Fruit fly (Drosophila melanogaster) whole organism, embryonic: ENCODE results near the gene unc-119.

ENCODE experiments used
- Ada2b ChIP-seq: fragments of 200-800 bp; sonication (Bioruptor generic); IDR thresholded peaks from 2 replicates; pipeline ENCODE4 v1.3.6; 2022; ENCODE audit warnings: missing biosample characterization, missing genetic modification characterization
- B-H1 ChIP-seq: fragments of 200-800 bp; sonication (Bioruptor generic); IDR thresholded peaks from 3 replicates; pipeline ENCODE4 v1.3.6; 2022; ENCODE audit warnings: missing biosample characterization, missing genetic modification characterization
- BtbVII ChIP-seq: fragments of 200-800 bp; sonication (Bioruptor generic); optimal IDR thresholded peaks from 3 replicates; lab custom pipeline; 2017; ENCODE audit warnings: missing biosample characterization, mild to moderate bottlenecking, missing genetic modification characterization
- CG1024 ChIP-seq: fragments of 200-800 bp; sonication (Bioruptor generic); IDR thresholded peaks from 2 replicates; pipeline ENCODE4 v1.3.6; 2022; ENCODE audit warnings: missing biosample characterization, missing genetic modification characterization
- CG11723 ChIP-seq: fragments of 200-800 bp; sonication (Bioruptor generic); optimal IDR thresholded peaks from 2 replicates; lab custom pipeline; 2017; ENCODE audit warnings: missing biosample characterization, mild to moderate bottlenecking, missing genetic modification characterization
- CG12236 ChIP-seq: fragments of 200-800 bp; sonication (Bioruptor generic); optimal IDR thresholded peaks from 2 replicates; lab custom pipeline; 2016; ENCODE audit warnings: missing biosample characterization, missing genetic modification characterization
- CG13287 ChIP-seq: fragments of 200-800 bp; sonication (Bioruptor generic); IDR thresholded peaks from 2 replicates; pipeline ENCODE4 v1.3.6; 2022; ENCODE audit warnings: missing biosample characterization, missing genetic modification characterization; ENCODE audit not compliant: partially characterized antibody
- CG13296 ChIP-seq: fragments of 200-800 bp; sonication (Bioruptor generic); optimal IDR thresholded peaks from 3 replicates; lab custom pipeline; 2018; ENCODE audit warnings: missing biosample characterization, mild to moderate bottlenecking, missing genetic modification characterization
- CG14050 ChIP-seq: fragments of 200-800 bp; sonication (Bioruptor generic); IDR thresholded peaks from 3 replicates; pipeline ENCODE4 v1.3.6; 2022; ENCODE audit warnings: missing biosample characterization, missing genetic modification characterization
- CG15696 ChIP-seq: fragments of 200-800 bp; sonication (Bioruptor generic); optimal IDR thresholded peaks from 2 replicates; lab custom pipeline; 2019; ENCODE audit warnings: missing biosample characterization, mild to moderate bottlenecking, missing genetic modification characterization, moderate library complexity
- CG1602 ChIP-seq: fragments of 200-800 bp; sonication (Bioruptor generic); optimal IDR thresholded peaks from 3 replicates; lab custom pipeline; 2016; ENCODE audit warnings: missing biosample characterization, missing genetic modification characterization
- CG1603 ChIP-seq: fragments of 200-800 bp; sonication (Bioruptor generic); optimal IDR thresholded peaks from 2 replicates; lab custom pipeline; 2019; ENCODE audit warnings: missing biosample characterization, mild to moderate bottlenecking, missing genetic modification characterization, moderate library complexity
- CG17186 ChIP-seq: fragments of 200-800 bp; sonication (Bioruptor generic); optimal IDR thresholded peaks from 3 replicates; lab custom pipeline; 2017; ENCODE audit warnings: missing biosample characterization, missing genetic modification reagents, missing genetic modification characterization
- CG18599 ChIP-seq: fragments of 200-800 bp; sonication (Bioruptor generic); optimal IDR thresholded peaks from 3 replicates; lab custom pipeline; 2017; ENCODE audit warnings: missing biosample characterization, missing genetic modification characterization, mild to moderate bottlenecking, moderate library complexity, missing genetic modification reagents
- CG2116 ChIP-seq: fragments of 200-800 bp; sonication (Bioruptor generic); optimal IDR thresholded peaks from 3 replicates; lab custom pipeline; 2018; ENCODE audit warnings: missing biosample characterization, mild to moderate bottlenecking, missing genetic modification characterization
- CG2712 ChIP-seq: fragments of 200-800 bp; optimal IDR thresholded peaks from 3 replicates; lab custom pipeline; 2019; ENCODE audit warnings: missing biosample characterization, mild to moderate bottlenecking, missing genetic modification characterization, moderate library complexity
- CG3065 ChIP-seq: fragments of 200-800 bp; sonication (Bioruptor generic); optimal IDR thresholded peaks from 2 replicates; lab custom pipeline; 2016; ENCODE audit warnings: missing biosample characterization, missing genetic modification characterization
- CG33213 ChIP-seq: fragments of 200-800 bp; sonication (Bioruptor generic); optimal IDR thresholded peaks from 3 replicates; lab custom pipeline; 2016; ENCODE audit warnings: missing biosample characterization, missing genetic modification characterization
- CG33557 ChIP-seq: fragments of 200-800 bp; sonication (Bioruptor generic); optimal IDR thresholded peaks from 2 replicates; lab custom pipeline; 2019; ENCODE audit warnings: missing biosample characterization, mild to moderate bottlenecking, missing genetic modification characterization, moderate library complexity
- CG5180 ChIP-seq: fragments of 200-800 bp; sonication (Bioruptor generic); optimal IDR thresholded peaks from 3 replicates; lab custom pipeline; 2017; ENCODE audit warnings: missing biosample characterization, missing genetic modification characterization, mild to moderate bottlenecking, moderate library complexity, missing genetic modification reagents
- CG6689 ChIP-seq: fragments of 200-800 bp; sonication (Bioruptor generic); IDR thresholded peaks from 2 replicates; pipeline ENCODE4 v1.3.6; 2022; ENCODE audit warnings: missing biosample characterization, missing genetic modification characterization
- CG8765 ChIP-seq: fragments of 200-800 bp; sonication (Bioruptor generic); IDR thresholded peaks from 2 replicates; pipeline ENCODE4 v1.3.6; 2022; ENCODE audit warnings: missing biosample characterization, missing genetic modification characterization
- D19A ChIP-seq: fragments of 200-800 bp; optimal IDR thresholded peaks from 3 replicates; lab custom pipeline; 2019; ENCODE audit warnings: missing biosample characterization, mild to moderate bottlenecking, missing genetic modification characterization, moderate library complexity
- E2f1 ChIP-seq: fragments of 200-800 bp; sonication (Bioruptor generic); IDR thresholded peaks from 2 replicates; pipeline ENCODE4 v1.3.6; 2022; ENCODE audit warnings: missing biosample characterization, missing genetic modification characterization
- Fer1 ChIP-seq: fragments of 200-800 bp; sonication (Bioruptor generic); optimal IDR thresholded peaks from 2 replicates; lab custom pipeline; 2017; ENCODE audit warnings: missing biosample characterization, mild to moderate bottlenecking, missing genetic modification characterization
- Fer3 ChIP-seq: fragments of 200-800 bp; sonication (Bioruptor generic); optimal IDR thresholded peaks from 2 replicates; lab custom pipeline; 2018; ENCODE audit warnings: missing biosample characterization, mild to moderate bottlenecking, missing genetic modification characterization, moderate library complexity
- Hmx ChIP-seq: fragments of 200-800 bp; sonication (Bioruptor generic); optimal IDR thresholded peaks from 2 replicates; lab custom pipeline; 2016; ENCODE audit warnings: missing biosample characterization, missing genetic modification characterization
- Hr51 ChIP-seq, 2 experiments: fragments of 200-800 bp; sonication (Bioruptor generic); optimal IDR thresholded peaks; 2 replicates in 1 of 2; 3 replicates in 1 of 2; lab custom pipeline; 2016 to 2018; ENCODE audit warnings: missing biosample characterization in 2 of 2, missing genetic modification characterization in 2 of 2, mild to moderate bottlenecking in 1 of 2, moderate library complexity in 1 of 2
- Ptx1 ChIP-seq: fragments of 200-800 bp; sonication (Bioruptor generic); IDR thresholded peaks from 2 replicates; pipeline ENCODE4 v1.3.6; 2022; ENCODE audit warnings: missing biosample characterization, missing genetic modification characterization
- Ravus ChIP-seq: fragments of 200-800 bp; sonication (Bioruptor generic); IDR thresholded peaks from 2 replicates; pipeline ENCODE4 v1.3.6; 2022; ENCODE audit warnings: missing biosample characterization, missing genetic modification characterization
- Side ChIP-seq: fragments of 200-800 bp; sonication (Bioruptor generic); optimal IDR thresholded peaks from 2 replicates; lab custom pipeline; 2016; ENCODE audit warnings: missing biosample characterization, missing genetic modification characterization
- ash1 ChIP-seq: fragments of 200-800 bp; sonication (Bioruptor generic); optimal IDR thresholded peaks from 2 replicates; lab custom pipeline; 2018; ENCODE audit warnings: missing biosample characterization, mild to moderate bottlenecking, missing genetic modification characterization
- bowl ChIP-seq: fragments of 200-800 bp; sonication (Bioruptor generic); IDR thresholded peaks from 2 replicates; pipeline ENCODE4 v1.3.6; 2022; ENCODE audit warnings: missing biosample characterization, missing genetic modification characterization
- croc ChIP-seq: fragments of 200-800 bp; sonication (Bioruptor generic); conservative IDR thresholded peaks from 3 replicates; pipeline ENCODE4 v1.3.6; 2022; ENCODE audit warnings: missing biosample characterization, missing genetic modification characterization
- ftz-f1 ChIP-seq: fragments of 200-800 bp; sonication (Bioruptor generic); optimal IDR thresholded peaks from 2 replicates; lab custom pipeline; 2016; ENCODE audit warnings: missing biosample characterization, missing genetic modification characterization
- fu2 ChIP-seq: fragments of 200-800 bp; sonication (Bioruptor generic); optimal IDR thresholded peaks from 2 replicates; lab custom pipeline; 2016; ENCODE audit warnings: missing biosample characterization, missing genetic modification characterization
- gsb ChIP-seq: fragments of 200-800 bp; sonication (Bioruptor generic); IDR thresholded peaks from 2 replicates; pipeline ENCODE4 v1.3.6; 2022; ENCODE audit warnings: missing biosample characterization, missing genetic modification characterization
- lab ChIP-seq: fragments of 200-800 bp; sonication (Bioruptor generic); optimal IDR thresholded peaks from 3 replicates; lab custom pipeline; 2017; ENCODE audit warnings: missing biosample characterization, missing genetic modification characterization, mild to moderate bottlenecking, moderate library complexity, missing genetic modification reagents
- lmd ChIP-seq: fragments of 200-800 bp; sonication (Bioruptor generic); IDR thresholded peaks from 2 replicates; pipeline ENCODE4 v1.3.6; 2022; ENCODE audit warnings: missing biosample characterization, missing genetic modification characterization
- lola ChIP-seq, 3 experiments: fragments of >200 bp in 2 of 3; fragments of 200-800 bp in 1 of 3; sonication (Bioruptor generic) in 1 of 3; optimal IDR thresholded peaks; 2 replicates each; lab custom pipeline; 2017 to 2019; ENCODE audit warnings: missing biosample characterization in 3 of 3, missing genetic modification characterization in 3 of 3, mild to moderate bottlenecking in 1 of 3, moderate library complexity in 1 of 3
- mirr ChIP-seq: fragments of 200-800 bp; sonication (Bioruptor generic); optimal IDR thresholded peaks from 3 replicates; lab custom pipeline; 2018; ENCODE audit warnings: missing biosample characterization, mild to moderate bottlenecking, missing genetic modification characterization
- pan ChIP-seq, 4 experiments: fragments of >200 bp in 3 of 4; fragments of 200-800 bp in 1 of 4; sonication (Bioruptor generic) in 1 of 4; optimal IDR thresholded peaks in 3 of 4; IDR thresholded peaks in 1 of 4; 2 replicates each; pipeline versions ENCODE4 v1.3.6 to Lab custom; 2017 to 2022; ENCODE audit warnings: missing biosample characterization in 2 of 4, missing genetic modification characterization in 2 of 4, mixed read lengths in 1 of 4
- pros ChIP-seq: fragments of 200-800 bp; sonication (Bioruptor generic); optimal IDR thresholded peaks from 3 replicates; lab custom pipeline; 2019; ENCODE audit warnings: missing biosample characterization, mild to moderate bottlenecking, missing genetic modification characterization, moderate library complexity
- run ChIP-seq: fragments of 200-800 bp; sonication (Bioruptor generic); optimal IDR thresholded peaks from 3 replicates; lab custom pipeline; 2018; ENCODE audit warnings: missing biosample characterization, mild to moderate bottlenecking, missing genetic modification characterization
- schlank ChIP-seq: fragments of 200-800 bp; sonication (Bioruptor generic); optimal IDR thresholded peaks from 2 replicates; lab custom pipeline; 2018; ENCODE audit warnings: missing biosample characterization, mild to moderate bottlenecking, missing genetic modification characterization
- sens-2 ChIP-seq: fragments of 200-800 bp; sonication (Bioruptor generic); IDR thresholded peaks from 2 replicates; pipeline ENCODE4 v1.3.6; 2022; ENCODE audit warnings: missing biosample characterization, missing genetic modification characterization
- sima ChIP-seq: fragments of 200-800 bp; sonication (Bioruptor generic); optimal IDR thresholded peaks from 2 replicates; lab custom pipeline; 2016; ENCODE audit warnings: missing biosample characterization, missing genetic modification characterization
- slbo ChIP-seq: fragments of 200-800 bp; sonication (Bioruptor generic); IDR thresholded peaks from 2 replicates; pipeline ENCODE4 v1.3.6; 2022; ENCODE audit warnings: missing biosample characterization, missing genetic modification characterization
- trem ChIP-seq: fragments of 200-800 bp; optimal IDR thresholded peaks from 3 replicates; lab custom pipeline; 2019; ENCODE audit warnings: missing biosample characterization, mild to moderate bottlenecking, missing genetic modification characterization, moderate library complexity
- zen2 ChIP-seq: fragments of 200-800 bp; sonication (Bioruptor generic); IDR thresholded peaks from 3 replicates; pipeline ENCODE4 v1.3.6; 2022; ENCODE audit warnings: missing biosample characterization, missing genetic modification characterization; ENCODE audit not compliant: partially characterized antibody

The unc-119 gene

DNA sequence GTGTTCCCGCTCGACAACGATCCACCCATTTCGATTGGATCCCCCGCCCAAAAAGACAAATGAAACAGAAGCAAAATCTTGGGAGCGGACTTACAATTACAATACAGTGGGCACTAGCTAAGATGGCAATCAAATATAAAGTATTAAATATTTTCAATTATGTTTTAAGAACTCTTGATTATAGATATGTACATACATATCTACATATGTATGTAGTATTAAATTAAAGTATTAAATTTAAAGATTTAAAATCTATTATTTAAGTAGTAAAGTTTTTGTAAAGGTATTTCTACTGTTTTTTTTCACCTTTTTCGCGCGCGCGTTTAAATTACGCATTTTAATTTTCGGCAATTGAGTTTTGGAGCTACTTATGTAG, 43.7 kb upstream of the unc-119 start (continued):
- no peak for TF ChIP-seq ash1
- no peak for TF ChIP-seq CG13287 (GFP tag; lab: Robert Waterston, UW)
- TF ChIP-seq Fer1 (GFP tag; lab: Kevin White, UChicago) = peak; percentile 81
- peak; percentile 81 for TF ChIP-seq CG18599
- TF ChIP-seq BtbVII (GFP tag; lab: Kevin White, UChicago) = peak; percentile 74
- peak; percentile 82 for TF ChIP-seq CG6689 (GFP tag; lab: Robert Waterston, UW)
- peak; percentile 76 for TF ChIP-seq CG15696
- TF ChIP-seq CG1602 (GFP tag; lab: Kevin White, UChicago) = peak; percentile 61
- TF ChIP-seq sima (GFP tag; lab: Kevin White, UChicago) = no peak
- TF ChIP-seq Fer3 (tag; lab: Kevin White, UChicago) = peak; percentile 77
- TF ChIP-seq CG3065 (GFP tag; lab: Kevin White, UChicago) = peak; percentile 5
- peak; percentile 23; the same call in 1 of the 2 replicates for TF ChIP-seq Ravus (GFP tag; lab: Robert Waterston, UW)
- peak; percentile 77 for TF ChIP-seq CG33557
- peak; percentile 57 for TF ChIP-seq croc
- TF ChIP-seq lola (GFP tag; optimal IDR thresholded peaks at IDR 0.05; lab: Kevin White, UChicago) = peak in 1 of 3 experiments; percentile 88
- peak; percentile 65 for TF ChIP-seq run (tag; lab: Kevin White, UChicago)
- no peak for TF ChIP-seq gsb (GFP tag; lab: Robert Waterston, UW)
- 0 out of 3 replicates have a peak, but pooled peaks have one; percentile 21 for TF ChIP-seq CG14050
- TF ChIP-seq lab (GFP tag; lab: Kevin White, UChicago) = peak; percentile 83
- no peak for TF ChIP-seq CG33213 (GFP tag; lab: Kevin White, UChicago)
- no peak for TF ChIP-seq fu2 (GFP tag; lab: Kevin White, UChicago)
- TF ChIP-seq CG1024 (GFP tag; lab: Robert Waterston, UW) = peak; percentile 57
- no peak for TF ChIP-seq Hmx
- no peak for TF ChIP-seq CG12236
- TF ChIP-seq CG8765 = no peak
- no peak for TF ChIP-seq schlank
- no peak for TF ChIP-seq pros (GFP tag; lab: Kevin White, UChicago)
- TF ChIP-seq bowl (GFP tag; lab: Robert Waterston, UW) = peak; percentile 29; the same call in 1 of the 2 replicates
- TF ChIP-seq pan (optimal IDR thresholded peaks at IDR 0.05; lab: Kevin White, UChicago) = no peak
- TF ChIP-seq pan (GFP tag; optimal IDR thresholded peaks at IDR 0.05 in 1 of 2, IDR thresholded peaks at IDR 0.05 in 1 of 2) = peak in 1 of 2 experiments; percentile 73
- TF ChIP-seq CG2712 = peak; percentile 93
- TF ChIP-seq zen2 = no peak
- no peak for TF ChIP-seq mirr (GFP tag; lab: Kevin White, UChicago)
- peak; percentile 77 for TF ChIP-seq E2f1 (GFP tag; lab: Robert Waterston, UW)
- TF ChIP-seq CG11723 (GFP tag; lab: Kevin White, UChicago) = peak; percentile 51
- TF ChIP-seq CG5180 (GFP tag; lab: Kevin White, UChicago) = peak; percentile 44
- TF ChIP-seq CG2116 (GFP tag; lab: Kevin White, UChicago) = no peak
- TF ChIP-seq sens-2 (GFP tag; lab: Robert Waterston, UW) = no peak
- TF ChIP-seq slbo = peak; percentile 82
- no peak for TF ChIP-seq ftz-f1 (GFP tag; lab: Kevin White, UChicago)
- no peak for TF ChIP-seq Side
- TF ChIP-seq Ada2b = peak; percentile 56
- peak; percentile 83 for TF ChIP-seq D19A
- TF ChIP-seq CG13296 (GFP tag; lab: Kevin White, UChicago) = peak; percentile 73
- no peak for TF ChIP-seq CG17186 (GFP tag; lab: Kevin White, UChicago)
- peak in 1 of 2 experiments; percentile 88 for TF ChIP-seq Hr51 (GFP tag; optimal IDR thresholded peaks at IDR 0.05; lab: Kevin White, UChicago)
- peak; percentile 33; the same call in 2 of the 3 replicates for TF ChIP-seq B-H1 (GFP tag; lab: Robert Waterston, UW)
- peak; percentile 86 for TF ChIP-seq Ptx1 (GFP tag; lab: Robert Waterston, UW)
- TF ChIP-seq trem (tag; lab: Kevin White, UChicago) = peak; percentile 60
- TF ChIP-seq lmd = peak; percentile 73
- peak; percentile 24 for TF ChIP-seq CG1603 (tag; lab: Kevin White, UChicago)
